Worm (Caenorhabditis elegans) whole organism, late embryonic: ENCODE measurements around the gene C45B11.2.
A peak's percentile ranks its signal among the peaks of the same experiment; 100 is the strongest.

Experiments
- C08G9.2 ChIP-seq: sonication (generic microtip); optimal IDR thresholded peaks from 2 replicates; lab custom pipeline; 2016; ENCODE audit warnings: mild to moderate bottlenecking, missing genetic modification characterization, moderate library complexity, missing compliant biosample characterization
- F13H6.1 ChIP-seq: sonication (generic microtip); optimal IDR thresholded peaks from 2 replicates; lab custom pipeline; 2016; ENCODE audit warnings: missing genetic modification characterization, missing compliant biosample characterization
- K02D7.2 ChIP-seq: sonication (generic microtip); optimal IDR thresholded peaks from 2 replicates; lab custom pipeline; 2017; ENCODE audit warnings: mild to moderate bottlenecking, missing genetic modification characterization, missing compliant biosample characterization
- K09A11.1 ChIP-seq: sonication (generic microtip); optimal IDR thresholded peaks from 2 replicates; lab custom pipeline; 2017; ENCODE audit warnings: antibody characterized with exemption, mild to moderate bottlenecking, missing genetic modification characterization, missing compliant biosample characterization; ENCODE audit not compliant: insufficient read depth
- Y22D7AL.16 ChIP-seq: sonication (generic microtip); optimal IDR thresholded peaks from 2 replicates; lab custom pipeline; 2016; ENCODE audit warnings: missing genetic modification characterization, missing compliant biosample characterization
- ama-1 ChIP-seq: fragments of 150-350 bp; optimal IDR thresholded peaks from 2 replicates; lab custom pipeline; 2014
- ceh-14 ChIP-seq: sonication (generic microtip); optimal IDR thresholded peaks from 2 replicates; lab custom pipeline; 2016; ENCODE audit warnings: missing genotype, missing genetic modification characterization, missing compliant biosample characterization
- ceh-19 ChIP-seq: fragments of 200-800 bp; sonication (Bioruptor generic); optimal IDR thresholded peaks from 2 replicates; lab custom pipeline; 2018; ENCODE audit warnings: mild to moderate bottlenecking, missing genetic modification characterization, missing compliant biosample characterization
- ceh-2 ChIP-seq: sonication (generic microtip); optimal IDR thresholded peaks from 2 replicates; lab custom pipeline; 2016; ENCODE audit warnings: missing genotype, missing genetic modification characterization, missing compliant biosample characterization
- ceh-22 ChIP-seq: sonication (generic microtip); optimal IDR thresholded peaks from 2 replicates; lab custom pipeline; 2017; ENCODE audit warnings: missing biosample characterization, missing genetic modification characterization
- ceh-24 ChIP-seq: sonication (generic microtip); optimal IDR thresholded peaks from 2 replicates; lab custom pipeline; 2016; ENCODE audit warnings: mild to moderate bottlenecking, missing genetic modification characterization, missing compliant biosample characterization
- ceh-30 ChIP-seq: fragments of 150-350 bp; optimal IDR thresholded peaks from 2 replicates; lab custom pipeline; 2014; ENCODE audit warnings: missing biosample characterization, missing genetic modification characterization
- ceh-31 ChIP-seq: sonication (generic microtip); optimal IDR thresholded peaks from 2 replicates; lab custom pipeline; 2016; ENCODE audit warnings: missing genetic modification characterization, missing compliant biosample characterization
- ceh-34 ChIP-seq: sonication (generic microtip); optimal IDR thresholded peaks from 2 replicates; lab custom pipeline; 2016; ENCODE audit warnings: mild to moderate bottlenecking, missing genetic modification characterization, missing compliant biosample characterization
- ceh-45 ChIP-seq: fragments of 200-800 bp; sonication (Bioruptor generic); IDR thresholded peaks from 2 replicates; pipeline ENCODE4 v1.3.6; 2022; ENCODE audit warnings: missing genetic modification reagents, missing genetic modification characterization, missing compliant biosample characterization
- ceh-48 ChIP-seq: sonication (generic microtip); optimal IDR thresholded peaks from 2 replicates; lab custom pipeline; 2016; ENCODE audit warnings: missing genetic modification characterization, inconsistent platforms, missing compliant biosample characterization
- ceh-6 ChIP-seq: fragments of 200-800 bp; sonication (Bioruptor generic); optimal IDR thresholded peaks from 2 replicates; lab custom pipeline; 2018; ENCODE audit warnings: mild to moderate bottlenecking, missing genetic modification characterization, missing compliant biosample characterization
- ceh-9 ChIP-seq: sonication (generic microtip); optimal IDR thresholded peaks from 2 replicates; lab custom pipeline; 2016; ENCODE audit warnings: mild to moderate bottlenecking, missing genetic modification characterization, inconsistent platforms, missing compliant biosample characterization
- dve-1 ChIP-seq: sonication (generic microtip); optimal IDR thresholded peaks from 2 replicates; lab custom pipeline; 2017; ENCODE audit warnings: antibody characterized with exemption, mild to moderate bottlenecking, missing genetic modification characterization, missing compliant biosample characterization
- ets-4 ChIP-seq: sonication (generic microtip); optimal IDR thresholded peaks from 2 replicates; lab custom pipeline; 2016; ENCODE audit warnings: missing genetic modification characterization, missing compliant biosample characterization
- fax-1 ChIP-seq: sonication (generic microtip); optimal IDR thresholded peaks from 2 replicates; lab custom pipeline; 2016; ENCODE audit warnings: missing genotype, missing genetic modification characterization, missing compliant biosample characterization
- fkh-10 ChIP-seq: fragments of 150-350 bp; optimal IDR thresholded peaks from 2 replicates; lab custom pipeline; 2014; ENCODE audit warnings: missing biosample characterization, missing genetic modification reagents, missing genetic modification characterization
- fkh-6 ChIP-seq: sonication (generic microtip); optimal IDR thresholded peaks from 2 replicates; lab custom pipeline; 2016; ENCODE audit warnings: missing genetic modification characterization, missing compliant biosample characterization
- gmeb-2 ChIP-seq: sonication (generic microtip); optimal IDR thresholded peaks from 2 replicates; lab custom pipeline; 2016; ENCODE audit warnings: missing genetic modification characterization, inconsistent platforms, missing compliant biosample characterization
- hlh-13 ChIP-seq: fragments of 200-800 bp; sonication (Bioruptor generic); optimal IDR thresholded peaks from 2 replicates; lab custom pipeline; 2018; ENCODE audit warnings: mild to moderate bottlenecking, missing genetic modification characterization, missing compliant biosample characterization
- hlh-15 ChIP-seq: sonication (generic microtip); optimal IDR thresholded peaks from 2 replicates; lab custom pipeline; 2016; ENCODE audit warnings: missing genetic modification characterization, missing compliant biosample characterization
- hlh-30 ChIP-seq: sonication (generic microtip); optimal IDR thresholded peaks from 2 replicates; lab custom pipeline; 2017; ENCODE audit warnings: antibody characterized with exemption, missing genetic modification characterization, missing compliant biosample characterization; ENCODE audit not compliant: insufficient read depth
- hlh-6 ChIP-seq: sonication (generic microtip); optimal IDR thresholded peaks from 2 replicates; lab custom pipeline; 2016; ENCODE audit warnings: missing genotype, missing genetic modification characterization, missing compliant biosample characterization
- hlh-8 ChIP-seq: sonication (generic microtip); optimal IDR thresholded peaks from 2 replicates; lab custom pipeline; 2016; ENCODE audit warnings: missing genotype, missing genetic modification characterization, missing compliant biosample characterization
- lim-6 ChIP-seq: sonication (generic microtip); optimal IDR thresholded peaks from 2 replicates; lab custom pipeline; 2016; ENCODE audit warnings: missing genetic modification characterization, missing compliant biosample characterization
- madf-2 ChIP-seq: sonication (generic microtip); optimal IDR thresholded peaks from 2 replicates; lab custom pipeline; 2017; ENCODE audit warnings: missing genetic modification characterization, missing compliant biosample characterization
- mec-3 ChIP-seq: sonication (generic microtip); optimal IDR thresholded peaks from 2 replicates; lab custom pipeline; 2016; ENCODE audit warnings: borderline replicate concordance, missing genetic modification characterization, missing compliant biosample characterization
- nfya-1 ChIP-seq: sonication (generic microtip); optimal IDR thresholded peaks from 2 replicates; lab custom pipeline; 2017; ENCODE audit warnings: missing genetic modification characterization, mild to moderate bottlenecking, missing compliant biosample characterization, antibody characterized with exemption, moderate library complexity
- nhr-11 ChIP-seq: fragments of 150-350 bp; optimal IDR thresholded peaks from 2 replicates; lab custom pipeline; 2014; ENCODE audit warnings: missing biosample characterization, missing genetic modification characterization
- nhr-232 ChIP-seq: sonication (generic microtip); optimal IDR thresholded peaks from 2 replicates; lab custom pipeline; 2016; ENCODE audit warnings: missing genetic modification characterization, missing compliant biosample characterization
- odd-2 ChIP-seq: sonication (generic microtip); optimal IDR thresholded peaks from 2 replicates; lab custom pipeline; 2017; ENCODE audit warnings: antibody characterized with exemption, mild to moderate bottlenecking, missing genetic modification characterization, missing compliant biosample characterization
- pag-3 ChIP-seq: sonication (generic microtip); optimal IDR thresholded peaks from 2 replicates; lab custom pipeline; 2016; ENCODE audit warnings: missing compliant biosample characterization, missing genetic modification characterization, borderline replicate concordance
- pat-9 ChIP-seq: fragments of 200-800 bp; sonication (Bioruptor generic); optimal IDR thresholded peaks from 2 replicates; lab custom pipeline; 2018; ENCODE audit warnings: mild to moderate bottlenecking, missing genetic modification characterization, moderate library complexity, missing compliant biosample characterization
- pax-1 ChIP-seq: fragments of 150-350 bp; optimal IDR thresholded peaks from 2 replicates; lab custom pipeline; 2014; ENCODE audit warnings: missing biosample characterization, missing genetic modification characterization
- pha-2 ChIP-seq: sonication (generic microtip); optimal IDR thresholded peaks from 2 replicates; lab custom pipeline; 2017; ENCODE audit warnings: mild to moderate bottlenecking, missing genetic modification characterization, missing compliant biosample characterization
- pha-4 ChIP-seq: fragments of 150-350 bp; optimal IDR thresholded peaks from 2 replicates; lab custom pipeline; 2018; ENCODE audit warnings: missing biosample characterization, missing genetic modification reagents, missing genetic modification characterization
- pqm-1 ChIP-seq: sonication (generic microtip); optimal IDR thresholded peaks from 2 replicates; lab custom pipeline; 2016; ENCODE audit warnings: missing genetic modification characterization, missing compliant biosample characterization
- pros-1 ChIP-seq: fragments of 150-350 bp; optimal IDR thresholded peaks from 2 replicates; lab custom pipeline; 2014; ENCODE audit warnings: missing biosample characterization, missing genetic modification reagents, missing genetic modification characterization
- rnt-1 ChIP-seq: sonication (generic microtip); optimal IDR thresholded peaks from 2 replicates; lab custom pipeline; 2016; ENCODE audit warnings: missing genetic modification characterization, missing compliant biosample characterization
- sdc-2 ChIP-seq: sonication (generic microtip); optimal IDR thresholded peaks from 2 replicates; lab custom pipeline; 2016; ENCODE audit warnings: missing genotype, missing genetic modification characterization, missing compliant biosample characterization
- sox-4 ChIP-seq: sonication (generic microtip); optimal IDR thresholded peaks from 2 replicates; lab custom pipeline; 2017; ENCODE audit warnings: mild to moderate bottlenecking, missing genetic modification characterization, inconsistent platforms, missing compliant biosample characterization
- tbx-2 ChIP-seq: sonication (generic microtip); optimal IDR thresholded peaks from 2 replicates; lab custom pipeline; 2016; ENCODE audit warnings: missing genetic modification characterization, missing compliant biosample characterization
- tbx-7 ChIP-seq: sonication (generic microtip); optimal IDR thresholded peaks from 2 replicates; lab custom pipeline; 2016; ENCODE audit warnings: missing genotype, missing genetic modification characterization, missing compliant biosample characterization
- ttx-3 ChIP-seq: sonication (generic microtip); optimal IDR thresholded peaks from 2 replicates; lab custom pipeline; 2016; ENCODE audit warnings: missing genetic modification reagents, missing genetic modification characterization, missing compliant biosample characterization
- unc-3 ChIP-seq, 2 experiments: fragments of 200-800 bp in 1 of 2; sonication (Bioruptor generic) in 1 of 2; sonication (generic microtip) in 1 of 2; conservative IDR thresholded peaks in 1 of 2; optimal IDR thresholded peaks in 1 of 2; 2 replicates each; pipeline versions ENCODE4 v1.3.6 to Lab custom; 2016 to 2022; ENCODE audit warnings: missing compliant biosample characterization in 2 of 2, missing genetic modification characterization in 2 of 2, missing genetic modification reagents in 1 of 2
- unc-42 ChIP-seq: sonication (generic microtip); optimal IDR thresholded peaks from 2 replicates; lab custom pipeline; 2016; ENCODE audit warnings: missing genotype, missing genetic modification characterization, missing compliant biosample characterization
- unc-86 ChIP-seq: sonication (generic microtip); optimal IDR thresholded peaks from 2 replicates; lab custom pipeline; 2016; ENCODE audit warnings: missing genetic modification characterization, missing compliant biosample characterization
- zip-5 ChIP-seq: sonication (generic microtip); optimal IDR thresholded peaks from 2 replicates; lab custom pipeline; 2016; ENCODE audit warnings: missing genetic modification characterization, missing compliant biosample characterization
- ztf-16 ChIP-seq: sonication (generic microtip); optimal IDR thresholded peaks from 2 replicates; lab custom pipeline; 2017; ENCODE audit warnings: missing genetic modification characterization, missing compliant biosample characterization

The C45B11.2 gene

ce11 chrV:11083691-11084090 is 41.2 kb downstream of the C45B11.2 start:
- TF ChIP-seq sdc-2 (no peak), ceh-2 (tag; lab: Kevin White, UChicago) (peak; percentile 27), tbx-2 (peak; percentile 65), hlh-8 (no peak), gmeb-2 (tag; lab: Kevin White, UChicago) (no peak), ets-4 (tag; lab: Kevin White, UChicago) (peak; percentile 1), ceh-24 (no peak), unc-86 (no peak), ceh-30 (tag; lab: Kevin White, UChicago) (no peak), ceh-48 (tag; lab: Kevin White, UChicago) (no peak), nhr-11 (tag; lab: Kevin White, UChicago) (no peak), ceh-45 (GFP tag; lab: Robert Waterston, UW) (no peak), ttx-3 (tag; lab: Kevin White, UChicago) (no peak), hlh-6 (tag; lab: Kevin White, UChicago) (no peak), fax-1 (tag; lab: Kevin White, UChicago) (no peak), ceh-22 (tag; lab: Kevin White, UChicago) (peak; percentile 62), lim-6 (tag; lab: Kevin White, UChicago) (no peak), K02D7.2 (tag; lab: Kevin White, UChicago) (no peak), C08G9.2 (tag; lab: Kevin White, UChicago) (no peak), dve-1 (tag; lab: Kevin White, UChicago) (no peak), hlh-13 (GFP tag; lab: Kevin White, UChicago) (no peak), ceh-31 (peak; percentile 53), ceh-19 (GFP tag; lab: Kevin White, UChicago) (no peak), ceh-34 (tag; lab: Kevin White, UChicago) (no peak), pag-3 (tag; lab: Kevin White, UChicago) (no peak), Y22D7AL.16 (no peak), hlh-30 (tag; lab: Kevin White, UChicago) (no peak), hlh-15 (tag; lab: Kevin White, UChicago) (no peak), ceh-9 (tag; lab: Kevin White, UChicago) (no peak), pax-1 (tag; lab: Kevin White, UChicago) (peak; percentile 96), ama-1 (lab: Kevin White, UChicago) (no peak), unc-42 (no peak), fkh-6 (tag; lab: Kevin White, UChicago) (no peak), pros-1 (no peak), rnt-1 (tag; lab: Kevin White, UChicago) (peak; percentile 72), odd-2 (tag; lab: Kevin White, UChicago) (no peak), sox-4 (no peak), pat-9 (tag; lab: Kevin White, UChicago) (peak; percentile 76), ceh-6 (no peak), nfya-1 (tag; lab: Kevin White, UChicago) (peak; percentile 74), pha-2 (tag; lab: Kevin White, UChicago) (peak; percentile 55), pha-4 (no peak), fkh-10 (GFP tag; lab: Kevin White, UChicago) (no peak), F13H6.1 (tag; lab: Kevin White, UChicago) (peak; percentile 16), zip-5 (tag; lab: Kevin White, UChicago) (no peak), K09A11.1 (tag; lab: Kevin White, UChicago) (no peak), mec-3 (no peak), ztf-16 (tag; lab: Kevin White, UChicago) (no peak), tbx-7 (tag; lab: Kevin White, UChicago) (no peak), madf-2 (tag; lab: Kevin White, UChicago) (no peak), unc-3 (GFP tag; conservative IDR thresholded peaks at IDR 0.05; lab: Robert Waterston, UW) (no peak), unc-3 (tag; optimal IDR thresholded peaks at IDR 0.05; lab: Kevin White, UChicago) (no peak), ceh-14 (tag; lab: Kevin White, UChicago) (no peak), pqm-1 (no peak), nhr-232 (tag; lab: Kevin White, UChicago) (no peak)
